Fruit fly (Drosophila melanogaster) whole organism, embryonic: Measurements from ENCODE around the gene CG18557.

Source experiments
- Bdp1 ChIP-seq: fragments of 200-800 bp; sonication (Bioruptor generic); optimal IDR thresholded peaks from 3 replicates; lab custom pipeline; 2016; ENCODE audit warnings: missing biosample characterization, missing genetic modification characterization
- CG10366 ChIP-seq: fragments of 200-800 bp; sonication (Bioruptor generic); IDR thresholded peaks from 2 replicates; pipeline ENCODE4 v1.3.6; 2022; ENCODE audit warnings: missing biosample characterization, missing genetic modification characterization
- CG14050 ChIP-seq: fragments of 200-800 bp; sonication (Bioruptor generic); IDR thresholded peaks from 3 replicates; pipeline ENCODE4 v1.3.6; 2022; ENCODE audit warnings: missing biosample characterization, missing genetic modification characterization
- CG14860 ChIP-seq: fragments of 200-800 bp; sonication (Bioruptor generic); IDR thresholded peaks from 3 replicates; pipeline ENCODE4 v1.3.6; 2022; ENCODE audit warnings: missing biosample characterization, missing genetic modification characterization; ENCODE audit not compliant: partially characterized antibody
- CG15696 ChIP-seq: fragments of 200-800 bp; sonication (Bioruptor generic); optimal IDR thresholded peaks from 2 replicates; lab custom pipeline; 2019; ENCODE audit warnings: missing biosample characterization, mild to moderate bottlenecking, missing genetic modification characterization, moderate library complexity
- CG16779 ChIP-seq: fragments of 200-800 bp; sonication (Bioruptor generic); IDR thresholded peaks from 2 replicates; pipeline ENCODE4 v1.3.6; 2022; ENCODE audit warnings: missing biosample characterization, missing genetic modification characterization
- CG17359 ChIP-seq: fragments of 200-800 bp; sonication (Bioruptor generic); optimal IDR thresholded peaks from 3 replicates; lab custom pipeline; 2018; ENCODE audit warnings: missing biosample characterization, mild to moderate bottlenecking, missing genetic modification characterization, moderate library complexity
- CG17385 ChIP-seq: fragments of 200-800 bp; sonication (Bioruptor generic); optimal IDR thresholded peaks from 3 replicates; lab custom pipeline; 2018; ENCODE audit warnings: missing biosample characterization, mild to moderate bottlenecking, missing genetic modification characterization
- CG2875 ChIP-seq: fragments of 200-800 bp; sonication (Bioruptor generic); optimal IDR thresholded peaks from 2 replicates; lab custom pipeline; 2017; ENCODE audit warnings: missing biosample characterization, mild to moderate bottlenecking, missing genetic modification characterization, missing genetic modification reagents
- CG30403 ChIP-seq: fragments of 200-800 bp; sonication (Bioruptor generic); optimal IDR thresholded peaks from 3 replicates; lab custom pipeline; 2016; ENCODE audit warnings: missing biosample characterization, missing genetic modification characterization
- CG31224 ChIP-seq: fragments of 200-800 bp; sonication (Bioruptor generic); IDR thresholded peaks from 2 replicates; pipeline ENCODE4 v1.3.6; 2022; ENCODE audit warnings: missing biosample characterization, missing genetic modification characterization
- CG34422 ChIP-seq: fragments of 200-800 bp; sonication (Bioruptor generic); IDR thresholded peaks from 3 replicates; pipeline ENCODE4 v1.3.6; 2022; ENCODE audit warnings: missing biosample characterization, missing genetic modification characterization
- CG4360 ChIP-seq: fragments of 200-800 bp; sonication (Bioruptor generic); IDR thresholded peaks from 2 replicates; pipeline ENCODE4 v1.3.6; 2022; ENCODE audit warnings: missing biosample characterization, missing genetic modification characterization
- CG4617 ChIP-seq: fragments of 200-800 bp; sonication (Bioruptor generic); optimal IDR thresholded peaks from 3 replicates; lab custom pipeline; 2016; ENCODE audit warnings: missing biosample characterization, missing genetic modification characterization, borderline replicate concordance
- CG7745 ChIP-seq: fragments of 200-800 bp; sonication (Bioruptor generic); optimal IDR thresholded peaks from 2 replicates; lab custom pipeline; 2018; ENCODE audit warnings: missing biosample characterization, mild to moderate bottlenecking, missing genetic modification characterization, moderate library complexity
- CG8924 ChIP-seq: fragments of 200-800 bp; optimal IDR thresholded peaks from 3 replicates; lab custom pipeline; 2019; ENCODE audit warnings: missing biosample characterization, mild to moderate bottlenecking, missing genetic modification characterization, moderate library complexity
- CG9797 ChIP-seq: fragments of 200-800 bp; sonication (Bioruptor generic); optimal IDR thresholded peaks from 3 replicates; lab custom pipeline; 2018; ENCODE audit warnings: missing biosample characterization, mild to moderate bottlenecking, missing genetic modification characterization
- CG9932 ChIP-seq: fragments of 200-800 bp; sonication (Bioruptor generic); IDR thresholded peaks from 2 replicates; pipeline ENCODE4 v1.3.6; 2022; ENCODE audit warnings: missing biosample characterization, missing genetic modification characterization
- Deaf1 ChIP-seq: fragments of 200-800 bp; optimal IDR thresholded peaks from 3 replicates; lab custom pipeline; 2019; ENCODE audit warnings: missing biosample characterization, mild to moderate bottlenecking, missing genetic modification characterization, moderate library complexity
- Fer1 ChIP-seq: fragments of 200-800 bp; sonication (Bioruptor generic); optimal IDR thresholded peaks from 2 replicates; lab custom pipeline; 2017; ENCODE audit warnings: missing biosample characterization, mild to moderate bottlenecking, missing genetic modification characterization
- H2.0 ChIP-seq: fragments of 200-800 bp; sonication (Bioruptor generic); IDR thresholded peaks from 2 replicates; pipeline ENCODE4 v1.3.6; 2022; ENCODE audit warnings: missing biosample characterization, missing genetic modification characterization
- HLH3B ChIP-seq: fragments of 200-800 bp; sonication (Bioruptor generic); IDR thresholded peaks from 2 replicates; pipeline ENCODE4 v1.3.6; 2022; ENCODE audit warnings: missing biosample characterization, missing genetic modification characterization
- Hr51 ChIP-seq, 2 experiments: fragments of 200-800 bp; sonication (Bioruptor generic); optimal IDR thresholded peaks; 2 replicates in 1 of 2; 3 replicates in 1 of 2; lab custom pipeline; 2016 to 2018; ENCODE audit warnings: missing biosample characterization in 2 of 2, missing genetic modification characterization in 2 of 2, mild to moderate bottlenecking in 1 of 2, moderate library complexity in 1 of 2
- Mad ChIP-seq: fragments of 200-800 bp; sonication (Bioruptor generic); optimal IDR thresholded peaks from 2 replicates; lab custom pipeline; 2016; ENCODE audit warnings: missing biosample characterization, missing genetic modification characterization
- NC2β ChIP-seq: fragments of 200-800 bp; sonication (Bioruptor generic); optimal IDR thresholded peaks from 2 replicates; lab custom pipeline; 2016; ENCODE audit warnings: missing biosample characterization, missing genetic modification characterization
- NFAT ChIP-seq: fragments of 200-800 bp; sonication (Bioruptor generic); IDR thresholded peaks from 2 replicates; pipeline ENCODE4 v1.3.6; 2022; ENCODE audit warnings: missing biosample characterization, missing genetic modification characterization
- Nf-YC ChIP-seq: fragments of 200-800 bp; optimal IDR thresholded peaks from 3 replicates; lab custom pipeline; 2019; ENCODE audit warnings: missing biosample characterization, mild to moderate bottlenecking, missing genetic modification characterization, moderate library complexity
- Oaz ChIP-seq: fragments of 200-800 bp; sonication (Bioruptor generic); IDR thresholded peaks from 2 replicates; pipeline ENCODE4 v1.3.6; 2022; ENCODE audit warnings: missing biosample characterization, missing genetic modification characterization
- Tbp ChIP-seq: fragments of >200 bp; optimal IDR thresholded peaks from 2 replicates; lab custom pipeline; 2018; ENCODE audit warnings: missing biosample characterization, missing genetic modification characterization
- al ChIP-seq: fragments of 200-800 bp; sonication (Bioruptor generic); IDR thresholded peaks from 2 replicates; pipeline ENCODE4 v1.3.6; 2022; ENCODE audit warnings: missing biosample characterization, missing genetic modification characterization
- ara ChIP-seq: fragments of 200-800 bp; sonication (Bioruptor generic); IDR thresholded peaks from 2 replicates; pipeline ENCODE4 v1.3.6; 2022; ENCODE audit warnings: missing biosample characterization, missing genetic modification characterization
- cg ChIP-seq: fragments of 200-800 bp; sonication (Bioruptor generic); optimal IDR thresholded peaks from 3 replicates; lab custom pipeline; 2019; ENCODE audit warnings: missing biosample characterization, mild to moderate bottlenecking, missing genetic modification characterization, moderate library complexity
- emc ChIP-seq: fragments of 200-800 bp; sonication (Bioruptor generic); optimal IDR thresholded peaks from 2 replicates; lab custom pipeline; 2016; ENCODE audit warnings: missing biosample characterization, missing genetic modification characterization
- fd64A ChIP-seq: fragments of 200-800 bp; sonication (Bioruptor generic); optimal IDR thresholded peaks from 3 replicates; lab custom pipeline; 2018; ENCODE audit warnings: missing biosample characterization, mild to moderate bottlenecking, missing genetic modification characterization
- fu2 ChIP-seq: fragments of 200-800 bp; sonication (Bioruptor generic); optimal IDR thresholded peaks from 2 replicates; lab custom pipeline; 2016; ENCODE audit warnings: missing biosample characterization, missing genetic modification characterization
- gem ChIP-seq: fragments of 200-800 bp; sonication (Bioruptor generic); optimal IDR thresholded peaks from 2 replicates; lab custom pipeline; 2019; ENCODE audit warnings: missing biosample characterization, mild to moderate bottlenecking, missing genetic modification characterization, moderate library complexity
- grn ChIP-seq: fragments of 200-800 bp; sonication (Bioruptor generic); optimal IDR thresholded peaks from 3 replicates; lab custom pipeline; 2017; ENCODE audit warnings: missing biosample characterization, missing genetic modification characterization
- ham ChIP-seq: fragments of 200-800 bp; sonication (Bioruptor generic); IDR thresholded peaks from 2 replicates; pipeline ENCODE4 v1.3.6; 2022; ENCODE audit warnings: missing biosample characterization, missing genetic modification characterization
- kni ChIP-seq: fragments of 200-800 bp; sonication (Bioruptor generic); optimal IDR thresholded peaks from 3 replicates; lab custom pipeline; 2017; ENCODE audit warnings: mild to moderate bottlenecking, missing biosample characterization, missing genetic modification reagents, missing genetic modification characterization
- lbe ChIP-seq: fragments of 200-800 bp; sonication (Bioruptor generic); optimal IDR thresholded peaks from 2 replicates; lab custom pipeline; 2016; ENCODE audit warnings: missing biosample characterization, mild to moderate bottlenecking, missing genetic modification characterization
- mam ChIP-seq: fragments of 200-800 bp; sonication (Bioruptor generic); optimal IDR thresholded peaks from 3 replicates; lab custom pipeline; 2016; ENCODE audit warnings: missing biosample characterization, missing genetic modification characterization
- nau ChIP-seq: fragments of 200-800 bp; sonication (Bioruptor generic); optimal IDR thresholded peaks from 3 replicates; lab custom pipeline; 2017; ENCODE audit warnings: missing biosample characterization, mild to moderate bottlenecking, missing genetic modification characterization, missing genetic modification reagents
- pb ChIP-seq: fragments of 200-800 bp; sonication (Bioruptor generic); optimal IDR thresholded peaks from 3 replicates; lab custom pipeline; 2016; ENCODE audit warnings: missing biosample characterization, missing genetic modification characterization
- sd ChIP-seq: fragments of 200-800 bp; sonication (Bioruptor generic); optimal IDR thresholded peaks from 3 replicates; lab custom pipeline; 2018; ENCODE audit warnings: missing biosample characterization, mild to moderate bottlenecking, missing genetic modification characterization, moderate library complexity
- sna ChIP-seq: fragments of 200-800 bp; sonication (Bioruptor generic); IDR thresholded peaks from 2 replicates; pipeline ENCODE4 v1.3.6; 2022; ENCODE audit warnings: missing biosample characterization, missing genetic modification characterization; ENCODE audit not compliant: partially characterized antibody
- tgo ChIP-seq: fragments of 200-800 bp; sonication (Bioruptor generic); IDR thresholded peaks from 3 replicates; pipeline ENCODE4 v1.3.6; 2022; ENCODE audit warnings: missing biosample characterization, missing genetic modification characterization
- z ChIP-seq: fragments of 200-800 bp; sonication (Bioruptor generic); IDR thresholded peaks from 3 replicates; pipeline ENCODE4 v1.3.6; 2022; ENCODE audit warnings: missing biosample characterization, missing genetic modification characterization
- zfh1 ChIP-seq: fragments of 200-800 bp; sonication (Bioruptor generic); IDR thresholded peaks from 3 replicates; pipeline ENCODE4 v1.3.6; 2022; ENCODE audit warnings: missing biosample characterization, missing genetic modification characterization

Gene CG18557

DNA sequence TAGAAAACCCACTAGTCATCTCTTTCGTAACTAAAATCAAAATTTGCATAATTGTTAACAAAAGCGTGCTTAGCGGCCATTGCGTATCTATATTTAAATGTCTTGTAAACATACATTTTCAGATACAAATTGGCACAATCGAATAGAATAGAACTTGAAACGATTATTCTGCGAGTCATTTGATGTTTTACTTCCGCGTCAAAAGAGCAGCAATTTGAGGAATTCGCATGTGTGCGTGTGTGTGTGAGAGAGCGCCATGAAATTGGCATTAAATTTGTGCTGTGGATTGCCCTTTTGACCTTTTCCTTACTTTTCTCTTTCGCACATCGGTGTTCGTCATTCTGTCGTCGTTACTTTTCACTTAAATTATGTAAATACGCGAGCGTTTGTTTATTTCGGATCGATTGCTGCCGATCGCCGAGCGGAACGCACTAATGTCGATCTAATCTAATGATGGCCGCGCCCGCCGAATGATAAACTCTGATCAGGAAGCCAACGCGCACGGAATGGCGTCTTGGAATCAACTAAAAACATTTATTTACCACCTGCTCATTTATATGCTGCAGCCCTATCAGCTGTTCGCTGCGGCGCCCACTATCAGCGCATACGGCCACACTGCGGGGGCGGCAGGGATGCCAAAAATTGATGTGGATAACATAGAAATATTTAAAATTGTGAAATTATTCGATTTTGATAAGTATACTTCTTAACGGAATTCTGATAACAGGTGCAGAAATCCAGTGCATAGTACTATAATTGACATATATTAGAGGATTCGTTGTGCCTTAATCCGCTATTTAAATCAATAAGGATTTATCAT, 39.4 kb upstream of the CG18557 start (continued):
- TF ChIP-seq CG15696 (tag; lab: Kevin White, UChicago) (peak; percentile 11), NC2β (GFP tag; lab: Kevin White, UChicago) (no peak), Bdp1 (peak; percentile 23), z (GFP tag; lab: Robert Waterston, UW) (0 out of 3 replicates have a peak, but pooled peaks have one; percentile 25), gem (tag; lab: Kevin White, UChicago) (no peak), tgo (GFP tag; lab: Robert Waterston, UW) (peak; percentile 28; the same call in 2 of the 3 replicates), sna (GFP tag; lab: Robert Waterston, UW) (0 out of 2 replicates have a peak, but pooled peaks have one; percentile 34), CG17359 (peak; percentile 14), CG30403 (no peak), CG8924 (tag; lab: Kevin White, UChicago) (peak; percentile 82), NFAT (peak; percentile 73), lbe (GFP tag; lab: Kevin White, UChicago) (no peak), Hr51 (GFP tag; optimal IDR thresholded peaks at IDR 0.05; lab: Kevin White, UChicago) (no peak), CG4360 (GFP tag; lab: Robert Waterston, UW) (peak; percentile 51; the same call in 1 of the 2 replicates), fd64A (GFP tag; lab: Kevin White, UChicago) (peak; percentile 49), CG14050 (peak; percentile 22; the same call in 1 of the 3 replicates), pb (peak; percentile 5), CG16779 (GFP tag; lab: Robert Waterston, UW) (no peak; the same call in 1 of the 2 replicates), CG7745 (tag; lab: Kevin White, UChicago) (no peak), Deaf1 (tag; lab: Kevin White, UChicago) (peak; percentile 72), sd (peak; percentile 92), Fer1 (GFP tag; lab: Kevin White, UChicago) (peak; percentile 63), Oaz (0 out of 2 replicates have a peak, but pooled peaks have one; percentile 30), CG10366 (GFP tag; lab: Robert Waterston, UW) (peak; percentile 16; the same call in 1 of the 2 replicates), fu2 (GFP tag; lab: Kevin White, UChicago) (no peak), CG17385 (GFP tag; lab: Kevin White, UChicago) (peak; percentile 32), CG34422 (GFP tag; lab: Robert Waterston, UW) (peak; percentile 89; the same call in 2 of the 3 replicates), HLH3B (0 out of 2 replicates have a peak, but pooled peaks have one; percentile 10), CG4617 (GFP tag; lab: Kevin White, UChicago) (no peak), emc (peak; percentile 19), CG14860 (GFP tag; lab: Robert Waterston, UW) (no peak), Nf-YC (peak; percentile 33), H2.0 (GFP tag; lab: Robert Waterston, UW) (0 out of 2 replicates have a peak, but pooled peaks have one; percentile 19), kni (peak; percentile 57), Tbp (GFP tag; lab: Kevin White, UChicago) (no peak), al (peak; percentile 33; the same call in 1 of the 2 replicates), ham (GFP tag; lab: Robert Waterston, UW) (peak; percentile 40; the same call in 1 of the 2 replicates), CG9932 (GFP tag; lab: Robert Waterston, UW) (peak; percentile 81), CG2875 (GFP tag; lab: Kevin White, UChicago) (no peak), Mad (peak; percentile 63), CG9797 (peak; percentile 95), cg (peak; percentile 69), nau (peak; percentile 43), zfh1 (GFP tag; lab: Robert Waterston, UW) (peak; percentile 64; the same call in 2 of the 3 replicates), mam (GFP tag; lab: Kevin White, UChicago) (peak; percentile 30), ara (GFP tag; lab: Robert Waterston, UW) (peak; percentile 39; the same call in 1 of the 2 replicates), CG31224 (GFP tag; lab: Robert Waterston, UW) (peak; percentile 43; the same call in 1 of the 2 replicates), grn (GFP tag; lab: Kevin White, UChicago) (no peak)
